Worm (Caenorhabditis elegans): ENCODE measurements around the gene sphr-1.

- TF ChIP-seq dao-5 (tag; optimal IDR thresholded peaks at IDR 0.05) (no peak), W03F9.2 (tag; optimal IDR thresholded peaks at IDR 0.05) (no peak)
These were observed 27.4 kb downstream of the sphr-1 start for ce11 chrV:9218655-9219389.

Data from whole organism, L4/young adult.